Worm (Caenorhabditis elegans) whole organism, L2 larva: ENCODE measurements around the gene mog-4.

Experiments used
- C34F6.9 ChIP-seq: fragments of 150-350 bp; optimal IDR thresholded peaks from 2 replicates; lab custom pipeline; 2014; ENCODE audit warnings: missing biosample characterization, missing genetic modification characterization
- F13H6.1 ChIP-seq: sonication (generic microtip); optimal IDR thresholded peaks from 2 replicates; lab custom pipeline; 2016; ENCODE audit warnings: missing genetic modification characterization, missing compliant biosample characterization
- Y55F3AM.14 ChIP-seq: fragments of 200-800 bp; sonication (Bioruptor generic); optimal IDR thresholded peaks from 2 replicates; lab custom pipeline; 2018; ENCODE audit warnings: mild to moderate bottlenecking, missing genetic modification characterization, missing compliant biosample characterization
- ama-1 ChIP-seq: fragments of 150-350 bp; optimal IDR thresholded peaks from 2 replicates; lab custom pipeline; 2018; ENCODE audit warnings: inconsistent platforms
- blmp-1 ChIP-seq: sonication (generic microtip); optimal IDR thresholded peaks from 2 replicates; lab custom pipeline; 2017; ENCODE audit warnings: missing genetic modification characterization, mild to moderate bottlenecking, missing compliant biosample characterization, antibody characterized with exemption, moderate library complexity; ENCODE audit not compliant: insufficient read depth
- ceh-16 ChIP-seq: fragments of 150-350 bp; optimal IDR thresholded peaks from 2 replicates; lab custom pipeline; 2014; ENCODE audit warnings: missing biosample characterization, missing genetic modification characterization
- ceh-82 ChIP-seq: fragments of 150-350 bp; optimal IDR thresholded peaks from 2 replicates; lab custom pipeline; 2014; ENCODE audit warnings: missing biosample characterization, missing genetic modification characterization
- crh-2 ChIP-seq: sonication (generic microtip); optimal IDR thresholded peaks from 2 replicates; lab custom pipeline; 2017; ENCODE audit warnings: missing biosample characterization, missing genetic modification characterization
- egl-27 ChIP-seq: sonication (generic microtip); optimal IDR thresholded peaks from 3 replicates; lab custom pipeline; 2017; ENCODE audit warnings: missing biosample characterization, missing genetic modification reagents, missing genetic modification characterization
- elt-3 ChIP-seq: sonication (generic microtip); optimal IDR thresholded peaks from 2 replicates; lab custom pipeline; 2017; ENCODE audit warnings: missing biosample characterization, missing genetic modification characterization
- fos-1 ChIP-seq: fragments of 150-350 bp; optimal IDR thresholded peaks from 2 replicates; lab custom pipeline; 2014; ENCODE audit warnings: missing biosample characterization, missing genetic modification characterization
- gmeb-1 ChIP-seq: fragments of 150-350 bp; optimal IDR thresholded peaks from 2 replicates; lab custom pipeline; 2014; ENCODE audit warnings: missing biosample characterization, missing genetic modification characterization
- lin-11 ChIP-seq: fragments of 150-350 bp; sonication (generic microtip); optimal IDR thresholded peaks from 2 replicates; lab custom pipeline; 2014; ENCODE audit warnings: missing biosample characterization, missing genetic modification characterization, inconsistent platforms, mixed read lengths
- lin-13 ChIP-seq: fragments of 150-350 bp; optimal IDR thresholded peaks from 2 replicates; lab custom pipeline; 2014; ENCODE audit warnings: missing biosample characterization, missing genetic modification reagents, missing genetic modification characterization
- lin-39 ChIP-seq: fragments of 150-350 bp; optimal IDR thresholded peaks from 2 replicates; lab custom pipeline; 2014; ENCODE audit warnings: missing biosample characterization, missing genetic modification reagents, missing genetic modification characterization
- lsy-2 ChIP-seq, 2 experiments: fragments of 150-350 bp in 1 of 2; sonication (generic microtip) in 1 of 2; optimal IDR thresholded peaks; 2 replicates each; lab custom pipeline; 2014 to 2017; ENCODE audit warnings: missing biosample characterization in 2 of 2, missing genetic modification characterization in 2 of 2
- mab-5 ChIP-seq: fragments of 150-350 bp; optimal IDR thresholded peaks from 2 replicates; lab custom pipeline; 2014; ENCODE audit warnings: missing biosample characterization, missing genetic modification characterization
- mdl-1 ChIP-seq, 2 experiments: fragments of 150-350 bp in 1 of 2; sonication (generic microtip) in 1 of 2; optimal IDR thresholded peaks; 2 replicates each; lab custom pipeline; 2017; ENCODE audit warnings: missing biosample characterization in 2 of 2, missing genetic modification characterization in 2 of 2
- nhr-11 ChIP-seq: fragments of 150-350 bp; optimal IDR thresholded peaks from 2 replicates; lab custom pipeline; 2014; ENCODE audit warnings: missing biosample characterization, missing genetic modification characterization
- nhr-12 ChIP-seq: fragments of 150-350 bp; optimal IDR thresholded peaks from 2 replicates; lab custom pipeline; 2014; ENCODE audit warnings: missing biosample characterization, missing genetic modification characterization
- nhr-129 ChIP-seq: fragments of 150-350 bp; optimal IDR thresholded peaks from 2 replicates; lab custom pipeline; 2014; ENCODE audit warnings: missing biosample characterization, missing genetic modification characterization
- nhr-21 ChIP-seq: fragments of 150-350 bp; optimal IDR thresholded peaks from 2 replicates; lab custom pipeline; 2014; ENCODE audit warnings: missing biosample characterization, missing genetic modification characterization
- nhr-23 ChIP-seq: fragments of 150-350 bp; optimal IDR thresholded peaks from 2 replicates; lab custom pipeline; 2014; ENCODE audit warnings: missing biosample characterization, missing genetic modification reagents, missing genetic modification characterization
- nhr-25 ChIP-seq: fragments of 150-350 bp; sonication (generic microtip); optimal IDR thresholded peaks from 3 replicates; lab custom pipeline; 2014; ENCODE audit warnings: missing biosample characterization, missing genetic modification characterization
- peb-1 ChIP-seq: fragments of 150-350 bp; optimal IDR thresholded peaks from 2 replicates; lab custom pipeline; 2014; ENCODE audit warnings: missing biosample characterization, missing genetic modification characterization
- sma-3 ChIP-seq: sonication (generic microtip); optimal IDR thresholded peaks from 2 replicates; lab custom pipeline; 2016; ENCODE audit warnings: missing genetic modification reagents, missing genetic modification characterization, missing compliant biosample characterization
- sma-9 ChIP-seq, 2 experiments: fragments of 150-350 bp in 1 of 2; sonication (generic microtip) in 1 of 2; optimal IDR thresholded peaks; 2 replicates each; lab custom pipeline; 2014 to 2016; ENCODE audit warnings: missing genetic modification characterization in 2 of 2, mild to moderate bottlenecking in 1 of 2, missing biosample characterization in 1 of 2, missing compliant biosample characterization in 1 of 2, missing genetic modification reagents in 1 of 2, moderate library complexity in 1 of 2
- snpc-4 ChIP-seq: fragments of 150-350 bp; optimal IDR thresholded peaks from 2 replicates; lab custom pipeline; 2014; ENCODE audit warnings: missing biosample characterization, missing genetic modification characterization
- unc-55 ChIP-seq: fragments of 150-350 bp; sonication (generic microtip); optimal IDR thresholded peaks from 3 replicates; lab custom pipeline; 2014; ENCODE audit warnings: missing biosample characterization, missing genetic modification reagents, missing genetic modification characterization
- unc-62 ChIP-seq: fragments of 150-350 bp; optimal IDR thresholded peaks from 2 replicates; lab custom pipeline; 2014; ENCODE audit warnings: missing biosample characterization, missing genetic modification reagents, missing genetic modification characterization
- zag-1 ChIP-seq: fragments of 150-350 bp; optimal IDR thresholded peaks from 2 replicates; lab custom pipeline; 2014; ENCODE audit warnings: missing biosample characterization, missing genetic modification characterization
- ztf-1 ChIP-seq: fragments of 200-800 bp; sonication (Bioruptor generic); conservative IDR thresholded peaks from 2 replicates; pipeline ENCODE4 v1.3.6; 2022; ENCODE audit warnings: missing genetic modification characterization, missing compliant biosample characterization
- ztf-4 ChIP-seq: fragments of 150-350 bp; optimal IDR thresholded peaks from 2 replicates; lab custom pipeline; 2014; ENCODE audit warnings: missing biosample characterization, missing genetic modification characterization

mog-4 gene

ce11 chrII:14534000-14534399 lies 27.4 kb downstream of the mog-4 start, which contains the start of gene C04H5.1:
TSS of gene C04H5.1 (plus strand) at chrII:14534300.
- TF ChIP-seq elt-3 (no peak), Y55F3AM.14 (no peak), unc-62 (no peak), mab-5 (tag; lab: Kevin White, UChicago) (no peak), lin-39 (tag; lab: Kevin White, UChicago) (no peak), sma-9 (GFP tag; optimal IDR thresholded peaks at IDR 0.05; lab: Kevin White, UChicago) (no peak), sma-9 (tag; optimal IDR thresholded peaks at IDR 0.05; lab: Kevin White, UChicago) (no peak), ceh-16 (tag; lab: Kevin White, UChicago) (no peak), nhr-21 (tag; lab: Kevin White, UChicago) (no peak), ceh-82 (tag; lab: Kevin White, UChicago) (no peak), sma-3 (GFP tag; lab: Kevin White, UChicago) (no peak)

ce11 chrII:14528233-14528802 lies 33.1 kb downstream of the mog-4 start, which contains the start of the genes F57C2.5 and spat-1:
TSS of gene F57C2.5 (minus strand) at chrII:14528239.
TSS of gene spat-1 (plus strand) at chrII:14528752.
- TF ChIP-seq lin-39 (tag; lab: Kevin White, UChicago) (no peak), unc-55 (GFP tag; lab: Kevin White, UChicago) (peak; percentile 88), fos-1 (peak; percentile 46), ceh-16 (tag; lab: Kevin White, UChicago) (no peak), zag-1 (tag; lab: Kevin White, UChicago) (no peak), crh-2 (tag; lab: Kevin White, UChicago) (peak; percentile 70), blmp-1 (tag; lab: Kevin White, UChicago) (no peak), nhr-11 (no peak), lsy-2 (tag; optimal IDR thresholded peaks at IDR 0.05; lab: Kevin White, UChicago) (peak; percentile 82 to 98), peb-1 (tag; lab: Kevin White, UChicago) (no peak), snpc-4 (tag; lab: Kevin White, UChicago) (peak; percentile 2), sma-3 (GFP tag; lab: Kevin White, UChicago) (peak; percentile 84), ztf-1 (GFP tag; lab: Robert Waterston, UW) (no peak), F13H6.1 (peak; percentile 59), ceh-82 (tag; lab: Kevin White, UChicago) (no peak), nhr-25 (tag; lab: Kevin White, UChicago) (peak; percentile 63), nhr-129 (peak; percentile 72), gmeb-1 (tag; lab: Kevin White, UChicago) (peak; percentile 33), C34F6.9 (tag; lab: Kevin White, UChicago) (peak; percentile 81), lin-13 (peak; percentile 65)
- TF ChIP-seq, all 48 proteins: peak for 12

ce11 chrII:14527104-14527503 lies 34.3 kb downstream of the mog-4 start:
- TF ChIP-seq sma-3 (GFP tag; lab: Kevin White, UChicago) (no peak), nhr-23 (no peak), ama-1 (lab: Kevin White, UChicago) (no peak), ceh-16 (tag; lab: Kevin White, UChicago) (no peak), blmp-1 (tag; lab: Kevin White, UChicago) (no peak), sma-9 (GFP tag; optimal IDR thresholded peaks at IDR 0.05; lab: Kevin White, UChicago) (no peak), sma-9 (tag; optimal IDR thresholded peaks at IDR 0.05; lab: Kevin White, UChicago) (no peak), lin-11 (no peak), C34F6.9 (tag; lab: Kevin White, UChicago) (no peak), F13H6.1 (no peak), unc-62 (no peak), egl-27 (tag; lab: Kevin White, UChicago) (no peak), ztf-4 (tag; lab: Kevin White, UChicago) (no peak), mdl-1 (tag; optimal IDR thresholded peaks at IDR 0.05; lab: Kevin White, UChicago) (no peak), nhr-12 (tag; lab: Kevin White, UChicago) (no peak), fos-1 (no peak)

ce11 chrII:14525013-14525412 lies 36.4 kb downstream of the mog-4 start, which contains the start of gene F57C2.4:
TSS of gene F57C2.4 (plus strand) at chrII:14525313.
- no peak for TF ChIP-seq nhr-12 (tag; lab: Kevin White, UChicago)
- TF ChIP-seq Y55F3AM.14 = no peak
- TF ChIP-seq ceh-16 (tag; lab: Kevin White, UChicago) = no peak
- no peak for TF ChIP-seq C34F6.9 (tag; lab: Kevin White, UChicago)
